Worm (Caenorhabditis elegans): ENCODE data around the gene T28H10.1.

Gene T28H10.1

ce11 chrV:12497725-12498263 lies 5.8 kb upstream of the T28H10.1 start, which contains the start of the genes W04D2.4 and rbm-25 (continued):
- TF ChIP-seq daf-12 (tag; optimal IDR thresholded peaks at IDR 0.05) (no peak), nhr-25 (tag; optimal IDR thresholded peaks at IDR 0.05) (peak; percentile 24)

- peak; percentile 54 for TF ChIP-seq nfya-1 (tag; optimal IDR thresholded peaks at IDR 0.05; ENCODE audit: insufficient read depth)
- no peak for TF ChIP-seq sea-2 (GFP tag; optimal IDR thresholded peaks at IDR 0.05)
Observed at ce11 chrV:12505730-12506129, 2.1 kb downstream of the T28H10.1 start.

- no peak for TF ChIP-seq ZK546.5 (tag; optimal IDR thresholded peaks at IDR 0.05)
- TF ChIP-seq pha-4 (tag; optimal IDR thresholded peaks at IDR 0.05), result no peak
- TF ChIP-seq elt-1 (tag; optimal IDR thresholded peaks at IDR 0.05), result no peak
- no peak for TF ChIP-seq ceh-16 (tag; optimal IDR thresholded peaks at IDR 0.05)
- TF ChIP-seq lin-15B (tag; optimal IDR thresholded peaks at IDR 0.05), result no peak
- no peak for TF ChIP-seq nhr-76 (tag; optimal IDR thresholded peaks at IDR 0.05)
- no peak for TF ChIP-seq elt-2 (tag; optimal IDR thresholded peaks at IDR 0.05)
- no peak for TF ChIP-seq unc-62 (GFP tag; optimal IDR thresholded peaks at IDR 0.05)
- TF ChIP-seq nhr-23 (tag; optimal IDR thresholded peaks at IDR 0.05), result no peak
- no peak for TF ChIP-seq egl-5 (tag; optimal IDR thresholded peaks at IDR 0.05)
- no peak for TF ChIP-seq egl-27 (tag; optimal IDR thresholded peaks at IDR 0.05)
- no peak for TF ChIP-seq zag-1 (tag; optimal IDR thresholded peaks at IDR 0.05)
- TF ChIP-seq ceh-82 (tag; optimal IDR thresholded peaks at IDR 0.05), result no peak
- TF ChIP-seq nhr-12 (tag; optimal IDR thresholded peaks at IDR 0.05), result no peak
- no peak for TF ChIP-seq sea-2 (GFP tag; optimal IDR thresholded peaks at IDR 0.05)
- no peak for TF ChIP-seq fkh-10 (GFP tag; optimal IDR thresholded peaks at IDR 0.05)
- no peak for TF ChIP-seq tbx-2 (tag; optimal IDR thresholded peaks at IDR 0.05)
Observed at ce11 chrV:12506185-12506584, 2.6 kb downstream of the T28H10.1 start, which contains the start of gene nlp-46. Gene nlp-46, minus strand, starts transcription at chrV:12506285.

ce11 chrV:12509922-12510582 lies 6.5 kb downstream of the T28H10.1 start:
- TF ChIP-seq nhr-237 (tag; optimal IDR thresholded peaks at IDR 0.05), result peak; percentile 41
- TF ChIP-seq nhr-43 (tag; optimal IDR thresholded peaks at IDR 0.05; ENCODE audit: poor library complexity, severe bottlenecking), result peak; percentile 83

- TF ChIP-seq elt-1 (tag; optimal IDR thresholded peaks at IDR 0.05) (no peak), nhr-23 (tag; optimal IDR thresholded peaks at IDR 0.05) (peak; percentile 15)
Observed at ce11 chrV:12511946-12512345, 8.4 kb downstream of the T28H10.1 start.

- no peak for TF ChIP-seq ztf-4 (tag; optimal IDR thresholded peaks at IDR 0.05)
- peak; percentile 86 for TF ChIP-seq elt-2 (tag; optimal IDR thresholded peaks at IDR 0.05)
- no peak for TF ChIP-seq mdl-1 (tag; optimal IDR thresholded peaks at IDR 0.05)
- TF ChIP-seq hmg-11 (tag; optimal IDR thresholded peaks at IDR 0.05), result no peak
- TF ChIP-seq lsy-12 (tag; optimal IDR thresholded peaks at IDR 0.05), result no peak
- TF ChIP-seq egl-5 (tag; optimal IDR thresholded peaks at IDR 0.05), result no peak
- no peak for TF ChIP-seq zag-1 (tag; optimal IDR thresholded peaks at IDR 0.05)
- peak; percentile 84 for TF ChIP-seq pqm-1 (tag; optimal IDR thresholded peaks at IDR 0.05)
- no peak for TF ChIP-seq ZK546.5 (tag; optimal IDR thresholded peaks at IDR 0.05)
- TF ChIP-seq snpc-4 (tag; optimal IDR thresholded peaks at IDR 0.05), result peak; percentile 1
- TF ChIP-seq unc-39 (tag; optimal IDR thresholded peaks at IDR 0.05), result no peak
- TF ChIP-seq R02D3.7 (tag; optimal IDR thresholded peaks at IDR 0.05), result no peak
- no peak for TF ChIP-seq ceh-82 (tag; optimal IDR thresholded peaks at IDR 0.05)
- TF ChIP-seq jun-1 (tag; optimal IDR thresholded peaks at IDR 0.05), result peak; percentile 31
- peak; percentile 53 for TF ChIP-seq pha-4 (tag; optimal IDR thresholded peaks at IDR 0.05)
Observed at ce11 chrV:12512773-12513172, 9.2 kb downstream of the T28H10.1 start, which contains the start of the genes T28H10.2 and lgmn-1. Gene T28H10.2, minus strand, starts transcription at chrV:12512949. Gene lgmn-1, plus strand, starts transcription at chrV:12513056.

All from whole organism, L3 larva.